Worm (Caenorhabditis elegans): ENCODE data around the gene paa-1.

The paa-1 gene

ce11 chrIII:5450430-5450829 lies at the start of gene paa-1:
TSS of gene paa-1 (plus strand) at chrIII:5450730.
- TF ChIP-seq klf-2 (GFP tag; conservative IDR thresholded peaks at IDR 0.05) (no peak), tab-1 (GFP tag; IDR thresholded peaks at IDR 0.05) (no peak), ztf-29 (GFP tag; IDR thresholded peaks at IDR 0.05) (no peak), ztf-23 (GFP tag; IDR thresholded peaks at IDR 0.05) (no peak), ref-1 (GFP tag; conservative IDR thresholded peaks at IDR 0.05) (no peak)

- no peak for TF ChIP-seq ztf-23 (GFP tag; IDR thresholded peaks at IDR 0.05)
- TF ChIP-seq T22C8.4 (GFP tag; IDR thresholded peaks at IDR 0.05), result no peak
- no peak for TF ChIP-seq ztf-29 (GFP tag; IDR thresholded peaks at IDR 0.05)
- TF ChIP-seq tab-1 (GFP tag; IDR thresholded peaks at IDR 0.05), result no peak
- no peak for TF ChIP-seq cog-1 (tag; optimal IDR thresholded peaks at IDR 0.05)
- TF ChIP-seq ref-1 (GFP tag; conservative IDR thresholded peaks at IDR 0.05), result no peak
- TF ChIP-seq klf-2 (GFP tag; conservative IDR thresholded peaks at IDR 0.05), result no peak
- no peak for TF ChIP-seq flt-1 (GFP tag; IDR thresholded peaks at IDR 0.05)
- no peak for TF ChIP-seq med-1 (GFP tag; optimal IDR thresholded peaks at IDR 0.05; ENCODE audit: insufficient read depth)
Observed at ce11 chrIII:5402419-5402818, 48.1 kb upstream of the paa-1 start.

ce11 chrIII:5404998-5405397 lies 45.5 kb upstream of the paa-1 start:
- TF ChIP-seq ztf-23 (GFP tag; IDR thresholded peaks at IDR 0.05) (no peak), T22C8.4 (GFP tag; IDR thresholded peaks at IDR 0.05) (no peak), med-1 (GFP tag; optimal IDR thresholded peaks at IDR 0.05; ENCODE audit: insufficient read depth) (no peak), klf-2 (GFP tag; conservative IDR thresholded peaks at IDR 0.05) (no peak), cog-1 (tag; optimal IDR thresholded peaks at IDR 0.05) (no peak), flt-1 (GFP tag; IDR thresholded peaks at IDR 0.05) (no peak), tab-1 (GFP tag; IDR thresholded peaks at IDR 0.05) (no peak), ref-1 (GFP tag; conservative IDR thresholded peaks at IDR 0.05) (no peak), ztf-29 (GFP tag; IDR thresholded peaks at IDR 0.05) (no peak)

- TF ChIP-seq klf-2 (GFP tag; conservative IDR thresholded peaks at IDR 0.05) (no peak), ztf-29 (GFP tag; IDR thresholded peaks at IDR 0.05) (peak; percentile 64; the same call in 1 of the 2 replicates)
Observed at ce11 chrIII:5405628-5406084, 44.9 kb upstream of the paa-1 start, which contains the start of the genes W03A5.2 and Y32H12A.8. TSS of gene W03A5.2 (plus strand) at chrIII:5406034. TSS of gene Y32H12A.8 (minus strand) at chrIII:5406037.

ce11 chrIII:5406314-5406713 lies 44.2 kb upstream of the paa-1 start:
- TF ChIP-seq tab-1 (GFP tag; IDR thresholded peaks at IDR 0.05), result no peak
- no peak for TF ChIP-seq ztf-29 (GFP tag; IDR thresholded peaks at IDR 0.05)
- TF ChIP-seq med-1 (GFP tag; optimal IDR thresholded peaks at IDR 0.05; ENCODE audit: insufficient read depth), result no peak
- no peak for TF ChIP-seq cog-1 (tag; optimal IDR thresholded peaks at IDR 0.05)
- TF ChIP-seq flt-1 (GFP tag; IDR thresholded peaks at IDR 0.05), result no peak
- no peak for TF ChIP-seq ztf-23 (GFP tag; IDR thresholded peaks at IDR 0.05)
- TF ChIP-seq ref-1 (GFP tag; conservative IDR thresholded peaks at IDR 0.05), result no peak
- no peak for TF ChIP-seq T22C8.4 (GFP tag; IDR thresholded peaks at IDR 0.05)
- no peak for TF ChIP-seq klf-2 (GFP tag; conservative IDR thresholded peaks at IDR 0.05)

ce11 chrIII:5407060-5407459 lies 43.5 kb upstream of the paa-1 start:
- TF ChIP-seq ztf-23 (GFP tag; IDR thresholded peaks at IDR 0.05), result no peak
- no peak for TF ChIP-seq T22C8.4 (GFP tag; IDR thresholded peaks at IDR 0.05)
- TF ChIP-seq tab-1 (GFP tag; IDR thresholded peaks at IDR 0.05), result no peak
- TF ChIP-seq flt-1 (GFP tag; IDR thresholded peaks at IDR 0.05), result no peak
- TF ChIP-seq med-1 (GFP tag; optimal IDR thresholded peaks at IDR 0.05; ENCODE audit: insufficient read depth), result no peak
- no peak for TF ChIP-seq klf-2 (GFP tag; conservative IDR thresholded peaks at IDR 0.05)
- no peak for TF ChIP-seq cog-1 (tag; optimal IDR thresholded peaks at IDR 0.05)
- TF ChIP-seq ref-1 (GFP tag; conservative IDR thresholded peaks at IDR 0.05), result no peak
- no peak for TF ChIP-seq ztf-29 (GFP tag; IDR thresholded peaks at IDR 0.05)

- no peak for TF ChIP-seq tab-1 (GFP tag; IDR thresholded peaks at IDR 0.05)
- no peak for TF ChIP-seq ref-1 (GFP tag; conservative IDR thresholded peaks at IDR 0.05)
- no peak for TF ChIP-seq klf-2 (GFP tag; conservative IDR thresholded peaks at IDR 0.05)
- no peak for TF ChIP-seq ztf-29 (GFP tag; IDR thresholded peaks at IDR 0.05)
- no peak for TF ChIP-seq med-1 (GFP tag; optimal IDR thresholded peaks at IDR 0.05; ENCODE audit: insufficient read depth)
- TF ChIP-seq cog-1 (tag; optimal IDR thresholded peaks at IDR 0.05), result no peak
- TF ChIP-seq T22C8.4 (GFP tag; IDR thresholded peaks at IDR 0.05), result no peak
- no peak for TF ChIP-seq ztf-23 (GFP tag; IDR thresholded peaks at IDR 0.05)
- no peak for TF ChIP-seq flt-1 (GFP tag; IDR thresholded peaks at IDR 0.05)
Observed at ce11 chrIII:5407588-5407987, 42.9 kb upstream of the paa-1 start, which contains the start of gene W03A5.1. TSS of gene W03A5.1 (plus strand) at chrIII:5407888.

- TF ChIP-seq cog-1 (tag; optimal IDR thresholded peaks at IDR 0.05) (no peak), med-1 (GFP tag; optimal IDR thresholded peaks at IDR 0.05; ENCODE audit: insufficient read depth) (no peak), tab-1 (GFP tag; IDR thresholded peaks at IDR 0.05) (no peak), ztf-29 (GFP tag; IDR thresholded peaks at IDR 0.05) (no peak), flt-1 (GFP tag; IDR thresholded peaks at IDR 0.05) (no peak), T22C8.4 (GFP tag; IDR thresholded peaks at IDR 0.05) (no peak), klf-2 (GFP tag; conservative IDR thresholded peaks at IDR 0.05) (no peak), ref-1 (GFP tag; conservative IDR thresholded peaks at IDR 0.05) (no peak)
Observed at ce11 chrIII:5413680-5414079, 36.9 kb upstream of the paa-1 start, which contains the start of gene grl-22. TSS of gene grl-22 (minus strand) at chrIII:5414011.

ce11 chrIII:5417921-5418320 lies 32.6 kb upstream of the paa-1 start:
- no peak for TF ChIP-seq T22C8.4 (GFP tag; IDR thresholded peaks at IDR 0.05)
- TF ChIP-seq ztf-29 (GFP tag; IDR thresholded peaks at IDR 0.05), result no peak
- TF ChIP-seq med-1 (GFP tag; optimal IDR thresholded peaks at IDR 0.05; ENCODE audit: insufficient read depth), result no peak
- no peak for TF ChIP-seq ref-1 (GFP tag; conservative IDR thresholded peaks at IDR 0.05)
- TF ChIP-seq tab-1 (GFP tag; IDR thresholded peaks at IDR 0.05), result no peak
- no peak for TF ChIP-seq klf-2 (GFP tag; conservative IDR thresholded peaks at IDR 0.05)
- no peak for TF ChIP-seq flt-1 (GFP tag; IDR thresholded peaks at IDR 0.05)
- no peak for TF ChIP-seq ztf-23 (GFP tag; IDR thresholded peaks at IDR 0.05)
- TF ChIP-seq cog-1 (tag; optimal IDR thresholded peaks at IDR 0.05), result no peak

- TF ChIP-seq T22C8.4 (GFP tag; IDR thresholded peaks at IDR 0.05) (no peak), cog-1 (tag; optimal IDR thresholded peaks at IDR 0.05) (no peak), med-1 (GFP tag; optimal IDR thresholded peaks at IDR 0.05; ENCODE audit: insufficient read depth) (no peak), flt-1 (GFP tag; IDR thresholded peaks at IDR 0.05) (no peak), klf-2 (GFP tag; conservative IDR thresholded peaks at IDR 0.05) (no peak), ref-1 (GFP tag; conservative IDR thresholded peaks at IDR 0.05) (no peak), ztf-23 (GFP tag; IDR thresholded peaks at IDR 0.05) (no peak), ztf-29 (GFP tag; IDR thresholded peaks at IDR 0.05) (no peak), tab-1 (GFP tag; IDR thresholded peaks at IDR 0.05) (no peak)
Observed at ce11 chrIII:5419527-5419926, 31.0 kb upstream of the paa-1 start.

Data from whole organism, midembryonic.